Worm (Caenorhabditis elegans) whole organism, early embryonic: ENCODE results near the gene aaim-1.

Source experiments
- ama-1 ChIP-seq: fragments of 150-350 bp; optimal IDR thresholded peaks from 2 replicates; lab custom pipeline; 2014
- ets-7 ChIP-seq: sonication (generic microtip); optimal IDR thresholded peaks from 2 replicates; lab custom pipeline; 2016; ENCODE audit warnings: missing genotype, missing genetic modification characterization, missing compliant biosample characterization
- flt-1 ChIP-seq: fragments of 200-800 bp; sonication (Bioruptor generic); IDR thresholded peaks from 2 replicates; pipeline ENCODE4 v1.3.6; 2022; ENCODE audit warnings: missing genetic modification characterization, missing compliant biosample characterization
- hnd-1 ChIP-seq: sonication (generic microtip); optimal IDR thresholded peaks from 2 replicates; lab custom pipeline; 2016; ENCODE audit warnings: missing genetic modification characterization, missing compliant biosample characterization
- pes-1 ChIP-seq: fragments of 200-800 bp; sonication (Bioruptor generic); IDR thresholded peaks from 2 replicates; pipeline ENCODE4 v1.3.6; 2022; ENCODE audit warnings: missing genetic modification reagents, missing genetic modification characterization, missing compliant biosample characterization
- sea-1 ChIP-seq: fragments of 200-800 bp; sonication (Bioruptor generic); conservative IDR thresholded peaks from 2 replicates; pipeline ENCODE4 v1.3.6; 2022; ENCODE audit warnings: missing genetic modification characterization, missing compliant biosample characterization
- tbx-37 ChIP-seq: fragments of 200-800 bp; sonication (Bioruptor generic); conservative IDR thresholded peaks from 2 replicates; pipeline ENCODE4 v1.3.6; 2022; ENCODE audit warnings: missing genetic modification reagents, missing genetic modification characterization, missing compliant biosample characterization
- tra-4 ChIP-seq: sonication (generic microtip); optimal IDR thresholded peaks from 2 replicates; lab custom pipeline; 2017; ENCODE audit warnings: missing genetic modification characterization, missing compliant biosample characterization

ce11 chrX:6536701-6537279 is 25.4 kb downstream of the aaim-1 start, which contains the start of gene ilys-5:
- no peak for TF ChIP-seq pes-1 (GFP tag; lab: Robert Waterston, UW)
- no peak for TF ChIP-seq sea-1 (GFP tag; lab: Robert Waterston, UW)
- no peak for TF ChIP-seq hnd-1 (tag; lab: Kevin White, UChicago)
- TF ChIP-seq ama-1 (lab: Kevin White, UChicago) = no peak
- no peak for TF ChIP-seq ets-7 (tag; lab: Kevin White, UChicago)
- no peak for TF ChIP-seq tbx-37
- no peak for TF ChIP-seq flt-1
- TF ChIP-seq tra-4 (tag; lab: Kevin White, UChicago) = no peak
